Worm (Caenorhabditis elegans): ENCODE measurements around the gene cht-2.

- no peak for TF ChIP-seq dmd-4 (tag; optimal IDR thresholded peaks at IDR 0.05; ENCODE audit: borderline replicate concordance)
- no peak for TF ChIP-seq dve-1 (tag; optimal IDR thresholded peaks at IDR 0.05)
- no peak for TF ChIP-seq nhr-232 (tag; optimal IDR thresholded peaks at IDR 0.05)
- no peak for TF ChIP-seq sdc-2 (tag; optimal IDR thresholded peaks at IDR 0.05)
- TF ChIP-seq pha-4 (tag; optimal IDR thresholded peaks at IDR 0.05), result no peak
- no peak for TF ChIP-seq fkh-10 (GFP tag; optimal IDR thresholded peaks at IDR 0.05)
- no peak for TF ChIP-seq ceh-22 (tag; optimal IDR thresholded peaks at IDR 0.05)
- no peak for TF ChIP-seq ceh-2 (tag; optimal IDR thresholded peaks at IDR 0.05)
- TF ChIP-seq nhr-11 (tag; optimal IDR thresholded peaks at IDR 0.05), result no peak
- no peak for TF ChIP-seq mec-3 (tag; optimal IDR thresholded peaks at IDR 0.05; ENCODE audit: borderline replicate concordance)
- TF ChIP-seq pqm-1 (tag; optimal IDR thresholded peaks at IDR 0.05), result no peak
- TF ChIP-seq hlh-30 (tag; optimal IDR thresholded peaks at IDR 0.05; ENCODE audit: insufficient read depth), result no peak
- no peak for TF ChIP-seq T23F11.4 (GFP tag; optimal IDR thresholded peaks at IDR 0.05)
Observed at ce11 chrII:8480166-8480565, 40.6 kb upstream of the cht-2 start, which contains the start of gene lact-4.

Data from whole organism, late embryonic.